Worm (Caenorhabditis elegans) whole organism, L3 larva: ENCODE results near the gene Y73F8A.12.
"Not testable (repeated sequence)": the region's sequence is repeated elsewhere in the genome, so short reads cannot be mapped to it uniquely, and the experiment has no call there.

Experiments used
- R02D3.7 ChIP-seq: fragments of 150-350 bp; optimal IDR thresholded peaks from 2 replicates; lab custom pipeline; 2014; ENCODE audit warnings: missing biosample characterization, missing genetic modification characterization
- ZK546.5 ChIP-seq: sonication (generic microtip); optimal IDR thresholded peaks from 2 replicates; lab custom pipeline; 2017; ENCODE audit warnings: missing biosample characterization, missing genetic modification characterization
- ama-1 ChIP-seq: fragments of 150-350 bp; optimal IDR thresholded peaks from 2 replicates; lab custom pipeline; 2018
- ceh-28 ChIP-seq: fragments of 150-350 bp; optimal IDR thresholded peaks from 2 replicates; lab custom pipeline; 2014; ENCODE audit warnings: missing biosample characterization, missing genetic modification reagents, missing genetic modification characterization
- ceh-82 ChIP-seq: fragments of 150-350 bp; optimal IDR thresholded peaks from 2 replicates; lab custom pipeline; 2014; ENCODE audit warnings: missing biosample characterization, missing genetic modification characterization
- ceh-9 ChIP-seq: sonication (generic microtip); optimal IDR thresholded peaks from 2 replicates; lab custom pipeline; 2018; ENCODE audit warnings: missing biosample characterization, missing genetic modification characterization
- egl-27 ChIP-seq: sonication (generic microtip); optimal IDR thresholded peaks from 4 replicates; lab custom pipeline; 2017; ENCODE audit warnings: missing biosample characterization, missing genetic modification reagents, missing genetic modification characterization
- elt-1 ChIP-seq: fragments of 150-350 bp; optimal IDR thresholded peaks from 2 replicates; lab custom pipeline; 2014; ENCODE audit warnings: missing biosample characterization, missing genetic modification characterization
- elt-3 ChIP-seq, 3 experiments: fragments of 150-350 bp in 1 of 3; sonication (generic microtip) in 2 of 3; optimal IDR thresholded peaks; 2 replicates in 2 of 3; 4 replicates in 1 of 3; lab custom pipeline; 2014 to 2017; ENCODE audit warnings: missing biosample characterization in 3 of 3, missing genetic modification characterization in 3 of 3
- eor-1 ChIP-seq, 2 experiments: fragments of 150-350 bp; optimal IDR thresholded peaks; 2 replicates each; lab custom pipeline; 2014 to 2018; ENCODE audit warnings: missing biosample characterization in 2 of 2, missing genetic modification characterization in 2 of 2
- fos-1 ChIP-seq: fragments of 150-350 bp; optimal IDR thresholded peaks from 2 replicates; lab custom pipeline; 2014; ENCODE audit warnings: missing biosample characterization, missing genetic modification characterization
- lin-39 ChIP-seq: fragments of 150-350 bp; optimal IDR thresholded peaks from 2 replicates; lab custom pipeline; 2018; ENCODE audit warnings: missing biosample characterization, missing genetic modification reagents, missing genetic modification characterization
- lsy-12 ChIP-seq: sonication (generic microtip); optimal IDR thresholded peaks from 2 replicates; lab custom pipeline; 2016; ENCODE audit warnings: mild to moderate bottlenecking, missing genetic modification characterization, missing compliant biosample characterization
- mdl-1 ChIP-seq: fragments of 150-350 bp; optimal IDR thresholded peaks from 2 replicates; lab custom pipeline; 2014; ENCODE audit warnings: missing biosample characterization, missing genetic modification characterization
- mml-1 ChIP-seq: fragments of 150-350 bp; sonication (generic microtip); optimal IDR thresholded peaks from 3 replicates; lab custom pipeline; 2014; ENCODE audit warnings: missing biosample characterization, missing genetic modification characterization
- nfya-1 ChIP-seq: sonication (generic microtip); optimal IDR thresholded peaks from 2 replicates; lab custom pipeline; 2017; ENCODE audit warnings: missing genetic modification characterization, mild to moderate bottlenecking, missing compliant biosample characterization, antibody characterized with exemption, moderate library complexity; ENCODE audit not compliant: insufficient read depth
- nhr-11 ChIP-seq: fragments of 150-350 bp; optimal IDR thresholded peaks from 2 replicates; lab custom pipeline; 2014; ENCODE audit warnings: missing biosample characterization, missing genetic modification characterization
- nhr-237 ChIP-seq: fragments of 150-350 bp; optimal IDR thresholded peaks from 2 replicates; lab custom pipeline; 2014; ENCODE audit warnings: missing biosample characterization, missing genetic modification characterization
- nhr-25 ChIP-seq: sonication (generic microtip); optimal IDR thresholded peaks from 2 replicates; lab custom pipeline; 2017; ENCODE audit warnings: missing biosample characterization, missing genetic modification characterization
- nhr-28 ChIP-seq: fragments of 150-350 bp; optimal IDR thresholded peaks from 2 replicates; lab custom pipeline; 2014; ENCODE audit warnings: missing biosample characterization, missing genetic modification characterization
- nhr-43 ChIP-seq: sonication (generic microtip); optimal IDR thresholded peaks from 2 replicates; lab custom pipeline; 2016; ENCODE audit warnings: mild to moderate bottlenecking, missing genetic modification characterization, missing compliant biosample characterization; ENCODE audit not compliant: poor library complexity, severe bottlenecking
- nhr-76 ChIP-seq: fragments of 150-350 bp; sonication (generic microtip); optimal IDR thresholded peaks from 5 replicates; lab custom pipeline; 2014; ENCODE audit warnings: missing biosample characterization, missing genetic modification characterization
- nhr-77 ChIP-seq: fragments of 150-350 bp; optimal IDR thresholded peaks from 2 replicates; lab custom pipeline; 2014; ENCODE audit warnings: missing biosample characterization, missing genetic modification characterization
- pha-4 ChIP-seq: fragments of 150-350 bp; optimal IDR thresholded peaks from 2 replicates; lab custom pipeline; 2014; ENCODE audit warnings: missing biosample characterization, missing genetic modification reagents, missing genetic modification characterization
- sea-2 ChIP-seq: fragments of 150-350 bp; sonication (generic microtip); optimal IDR thresholded peaks from 4 replicates; lab custom pipeline; 2014; ENCODE audit warnings: missing biosample characterization, missing genetic modification reagents, missing genetic modification characterization
- skn-1 ChIP-seq: fragments of 150-350 bp; optimal IDR thresholded peaks from 2 replicates; lab custom pipeline; 2014; ENCODE audit warnings: missing biosample characterization, missing genetic modification characterization
- snpc-4 ChIP-seq: fragments of 150-350 bp; optimal IDR thresholded peaks from 2 replicates; lab custom pipeline; 2014; ENCODE audit warnings: missing biosample characterization, missing genetic modification characterization
- unc-39 ChIP-seq: sonication (generic microtip); optimal IDR thresholded peaks from 4 replicates; lab custom pipeline; 2017; ENCODE audit warnings: missing biosample characterization, missing genetic modification characterization
- unc-62 ChIP-seq: fragments of 150-350 bp; sonication (generic microtip); optimal IDR thresholded peaks from 4 replicates; lab custom pipeline; 2014; ENCODE audit warnings: missing biosample characterization, missing genetic modification reagents, missing genetic modification characterization
- zag-1 ChIP-seq: fragments of 150-350 bp; optimal IDR thresholded peaks from 2 replicates; lab custom pipeline; 2014; ENCODE audit warnings: missing biosample characterization, missing genetic modification characterization
- ztf-4 ChIP-seq: fragments of 150-350 bp; optimal IDR thresholded peaks from 2 replicates; lab custom pipeline; 2014; ENCODE audit warnings: missing biosample characterization, missing genetic modification characterization

Y73F8A.12 gene

DNA sequence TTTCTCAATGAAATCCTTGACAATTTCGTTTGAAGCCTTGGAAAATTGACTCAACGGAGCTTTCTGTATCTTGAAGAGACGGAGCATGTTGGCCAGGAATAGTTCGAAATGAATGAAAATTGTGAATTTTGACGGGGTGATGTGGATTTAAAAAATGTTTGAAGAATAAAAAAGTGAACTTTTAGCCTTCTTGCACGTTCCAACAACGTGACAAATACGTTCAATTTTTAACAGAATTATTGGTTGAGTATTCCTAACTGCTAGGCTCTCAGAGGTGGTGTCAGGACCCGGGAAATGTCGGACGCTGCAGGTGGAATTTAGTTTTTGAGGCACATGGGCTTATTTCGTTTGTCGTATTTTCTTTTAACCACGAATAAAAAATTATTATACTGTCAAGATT is at the start of gene Y73F8A.12:
Y73F8A.12 (minus strand) TSS at position 101 of the 400 bp plus-strand sequence.
- TF ChIP-seq lin-39 (tag; lab: Kevin White, UChicago); skn-1 (tag; lab: Kevin White, UChicago); nfya-1: not testable (repeated sequence)

ce11 chrIV:15361244-15361643 is 49.8 kb upstream of the Y73F8A.12 start, which contains the start of gene cpna-4:
Gene cpna-4, plus strand, starts transcription at chrIV:15361544.
- TF ChIP-seq elt-3 (tag; optimal IDR thresholded peaks at IDR 0.05; lab: Kevin White, UChicago) (no peak), R02D3.7 (tag; lab: Kevin White, UChicago) (no peak), fos-1 (tag; lab: Kevin White, UChicago) (no peak), ceh-9 (tag; lab: Kevin White, UChicago) (no peak), nhr-43 (tag; lab: Kevin White, UChicago) (no peak), ZK546.5 (tag; lab: Kevin White, UChicago) (no peak), zag-1 (tag; lab: Kevin White, UChicago) (no peak), egl-27 (tag; lab: Kevin White, UChicago) (no peak), lsy-12 (tag; lab: Kevin White, UChicago) (no peak), nhr-76 (tag; lab: Kevin White, UChicago) (no peak), sea-2 (no peak), nfya-1 (no peak), ceh-28 (tag; lab: Kevin White, UChicago) (no peak), lin-39 (tag; lab: Kevin White, UChicago) (no peak), snpc-4 (tag; lab: Kevin White, UChicago) (no peak), ztf-4 (tag; lab: Kevin White, UChicago) (no peak), elt-1 (tag; lab: Kevin White, UChicago) (no peak), mdl-1 (tag; lab: Kevin White, UChicago) (no peak)

ce11 chrIV:15336778-15337177 is 25.3 kb upstream of the Y73F8A.12 start, which contains the start of gene irld-59:
Gene irld-59, plus strand, starts transcription at chrIV:15337078.
- TF ChIP-seq nhr-77 (tag; lab: Kevin White, UChicago) = no peak
- TF ChIP-seq ceh-28 (tag; lab: Kevin White, UChicago) = no peak
- TF ChIP-seq nhr-25 = no peak
- TF ChIP-seq nhr-28 (tag; lab: Kevin White, UChicago) = no peak

DNA sequence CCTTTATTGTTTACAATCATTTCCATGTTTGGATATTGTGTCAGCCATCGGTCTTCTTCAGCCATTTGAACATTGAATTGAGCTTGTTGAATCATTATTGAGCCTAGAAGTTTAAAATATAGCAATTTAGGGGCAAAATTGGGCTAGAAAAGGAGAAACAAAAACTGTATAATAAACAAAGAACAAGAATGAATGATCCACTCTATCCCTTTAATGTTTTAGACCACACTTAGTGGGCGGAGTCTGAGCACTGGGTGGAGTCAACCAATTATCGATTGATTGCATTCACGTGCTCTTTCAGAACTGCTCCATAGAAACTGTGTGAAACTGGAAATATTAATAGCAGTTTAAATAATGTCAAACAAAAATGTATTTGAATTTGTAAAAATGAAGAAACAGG is 16.6 kb upstream of the Y73F8A.12 start, which contains the start of gene tbx-40:
tbx-40 (minus strand) TSS at position 101 of the 400 bp plus-strand sequence.
- TF ChIP-seq nhr-76 (tag; lab: Kevin White, UChicago) (no peak), ZK546.5 (tag; lab: Kevin White, UChicago) (no peak), mdl-1 (tag; lab: Kevin White, UChicago) (no peak), eor-1 (tag; optimal IDR thresholded peaks at IDR 0.05; lab: Kevin White, UChicago) (no peak), ama-1 (lab: Kevin White, UChicago) (no peak), unc-39 (tag; lab: Kevin White, UChicago) (no peak), unc-62 (GFP tag; lab: Kevin White, UChicago) (no peak), ceh-82 (tag; lab: Kevin White, UChicago) (no peak), lin-39 (tag; lab: Kevin White, UChicago) (no peak), sea-2 (no peak), nhr-237 (no peak), nhr-25 (no peak), lsy-12 (tag; lab: Kevin White, UChicago) (no peak), elt-1 (tag; lab: Kevin White, UChicago) (no peak), nhr-11 (tag; lab: Kevin White, UChicago) (no peak), nfya-1 (no peak), zag-1 (tag; lab: Kevin White, UChicago) (no peak), mml-1 (tag; lab: Kevin White, UChicago) (no peak)

DNA sequence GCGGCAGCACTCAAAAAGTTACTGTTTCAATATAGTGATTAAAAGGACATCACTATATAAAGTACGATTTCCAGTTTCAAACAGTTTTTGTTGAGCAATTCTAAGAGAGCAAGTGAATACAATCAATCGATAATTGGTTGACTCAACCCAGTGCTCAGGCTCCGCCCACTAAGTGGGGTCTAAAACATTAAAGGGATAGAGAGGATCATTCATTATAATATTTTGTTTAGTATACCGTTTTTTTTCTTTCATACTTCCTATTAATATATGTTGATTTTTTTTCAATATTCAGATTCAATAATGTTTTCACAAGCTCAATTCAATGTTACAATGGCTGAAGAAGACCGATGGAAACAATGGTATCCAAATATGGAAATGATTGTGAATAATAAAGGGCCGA is 12.1 kb upstream of the Y73F8A.12 start, which contains the start of gene tbx-39:
tbx-39 (plus strand) TSS at position 301 of the 400 bp plus-strand sequence.
- TF ChIP-seq ceh-28 (tag; lab: Kevin White, UChicago) (no peak), nhr-76 (tag; lab: Kevin White, UChicago) (no peak), skn-1 (tag; lab: Kevin White, UChicago) (no peak), pha-4 (tag; lab: Kevin White, UChicago) (no peak), sea-2 (no peak), ama-1 (lab: Kevin White, UChicago) (no peak), nhr-28 (tag; lab: Kevin White, UChicago) (no peak), mdl-1 (tag; lab: Kevin White, UChicago) (no peak)
